Worm (Caenorhabditis elegans) whole organism, L1 larva: Measurements from ENCODE around the gene fipr-11.

ENCODE experiments used
- C16A3.4 ChIP-seq: fragments of 150-350 bp; optimal IDR thresholded peaks from 2 replicates; lab custom pipeline; 2014; ENCODE audit warnings: missing biosample characterization, missing genetic modification characterization
- C34B4.2 ChIP-seq: sonication (generic microtip); optimal IDR thresholded peaks from 2 replicates; lab custom pipeline; 2017; ENCODE audit warnings: mild to moderate bottlenecking, missing genetic modification characterization, missing compliant biosample characterization
- Y116A8C.19 ChIP-seq: sonication (generic microtip); optimal IDR thresholded peaks from 2 replicates; lab custom pipeline; 2016; ENCODE audit warnings: missing compliant biosample characterization, missing genetic modification characterization, borderline replicate concordance
- aha-1 ChIP-seq: fragments of 150-350 bp; optimal IDR thresholded peaks from 2 replicates; lab custom pipeline; 2014; ENCODE audit warnings: missing biosample characterization, missing genetic modification characterization
- aly-2 ChIP-seq: fragments of 150-350 bp; optimal IDR thresholded peaks from 2 replicates; lab custom pipeline; 2014; ENCODE audit warnings: missing biosample characterization, missing genetic modification characterization
- blmp-1 ChIP-seq: fragments of 150-350 bp; optimal IDR thresholded peaks from 2 replicates; lab custom pipeline; 2014; ENCODE audit warnings: missing biosample characterization, missing genetic modification characterization
- ceh-63 ChIP-seq: fragments of 200-800 bp; sonication (Bioruptor generic); optimal IDR thresholded peaks from 2 replicates; lab custom pipeline; 2018; ENCODE audit warnings: mild to moderate bottlenecking, missing genetic modification characterization, missing compliant biosample characterization
- ceh-82 ChIP-seq, 3 experiments: fragments of 150-350 bp in 1 of 3; sonication (generic microtip) in 2 of 3; optimal IDR thresholded peaks; 2 replicates each; lab custom pipeline; 2014 to 2017; ENCODE audit warnings: missing biosample characterization in 3 of 3, missing genetic modification characterization in 3 of 3
- dpl-1 ChIP-seq, 3 experiments: fragments of 150-350 bp in 2 of 3; sonication (generic microtip) in 1 of 3; optimal IDR thresholded peaks; 2 replicates each; lab custom pipeline; 2014 to 2017; ENCODE audit warnings: missing biosample characterization in 3 of 3, missing genetic modification characterization in 3 of 3, missing genetic modification reagents in 3 of 3
- efl-1 ChIP-seq, 4 experiments: fragments of 150-350 bp; optimal IDR thresholded peaks in 3 of 4; peaks in 1 of 4; 1 replicate in 1 of 4; 2 replicates in 3 of 4; lab custom pipeline; 2014; ENCODE audit warnings: missing biosample characterization in 2 of 4, missing genetic modification characterization in 2 of 4, missing genetic modification reagents in 2 of 4
- elt-2 ChIP-seq: sonication (generic microtip); optimal IDR thresholded peaks from 2 replicates; lab custom pipeline; 2016; ENCODE audit warnings: missing genetic modification characterization, mild to moderate bottlenecking, inconsistent platforms, missing compliant biosample characterization, missing genetic modification reagents
- fkh-4 ChIP-seq: sonication (generic microtip); optimal IDR thresholded peaks from 2 replicates; lab custom pipeline; 2016; ENCODE audit warnings: missing compliant biosample characterization, missing genetic modification characterization, borderline replicate concordance
- hlh-4 ChIP-seq: sonication (generic microtip); optimal IDR thresholded peaks from 2 replicates; lab custom pipeline; 2016; ENCODE audit warnings: mild to moderate bottlenecking, missing genetic modification characterization, missing compliant biosample characterization
- irx-1 ChIP-seq: sonication (generic microtip); optimal IDR thresholded peaks from 2 replicates; lab custom pipeline; 2016; ENCODE audit warnings: missing genetic modification characterization, missing compliant biosample characterization
- isw-1 ChIP-seq: fragments of 200-800 bp; sonication (Bioruptor generic); IDR thresholded peaks from 2 replicates; pipeline ENCODE4 v1.3.6; 2022; ENCODE audit warnings: missing genetic modification characterization, missing compliant biosample characterization
- jun-1 ChIP-seq: fragments of 150-350 bp; optimal IDR thresholded peaks from 2 replicates; lab custom pipeline; 2014; ENCODE audit warnings: missing biosample characterization, missing genetic modification reagents, missing genetic modification characterization
- lin-15B ChIP-seq: fragments of 150-350 bp; sonication (generic microtip); optimal IDR thresholded peaks from 3 replicates; lab custom pipeline; 2014; ENCODE audit warnings: missing biosample characterization, missing genetic modification characterization
- lin-39 ChIP-seq: fragments of 150-350 bp; optimal IDR thresholded peaks from 2 replicates; lab custom pipeline; 2014; ENCODE audit warnings: missing biosample characterization, missing genetic modification reagents, missing genetic modification characterization
- lsy-2 ChIP-seq, 2 experiments: fragments of 150-350 bp; optimal IDR thresholded peaks; 2 replicates each; lab custom pipeline; 2014; ENCODE audit warnings: missing biosample characterization in 2 of 2, missing genetic modification characterization in 2 of 2
- mab-9 ChIP-seq: fragments of 200-800 bp; sonication (Bioruptor generic); IDR thresholded peaks from 2 replicates; pipeline ENCODE4 v1.3.6; 2022; ENCODE audit warnings: missing genetic modification reagents, missing genetic modification characterization, missing compliant biosample characterization
- nhr-19 ChIP-seq: fragments of 200-800 bp; sonication (Bioruptor generic); conservative IDR thresholded peaks from 2 replicates; pipeline ENCODE4 v1.3.6; 2022; ENCODE audit warnings: missing genetic modification characterization, missing compliant biosample characterization
- nhr-28 ChIP-seq: fragments of 150-350 bp; optimal IDR thresholded peaks from 2 replicates; lab custom pipeline; 2014; ENCODE audit warnings: missing biosample characterization, missing genetic modification characterization
- nhr-47 ChIP-seq: sonication (generic microtip); optimal IDR thresholded peaks from 2 replicates; lab custom pipeline; 2016; ENCODE audit warnings: mild to moderate bottlenecking, missing genetic modification characterization, moderate library complexity, missing compliant biosample characterization
- nhr-71 ChIP-seq: sonication (generic microtip); optimal IDR thresholded peaks from 2 replicates; lab custom pipeline; 2016; ENCODE audit warnings: mild to moderate bottlenecking, missing genetic modification characterization, moderate library complexity, missing compliant biosample characterization
- nhr-85 ChIP-seq: sonication (generic microtip); peaks from one replicate; lab custom pipeline; 2016; ENCODE audit warnings: missing genetic modification characterization, inconsistent platforms, missing compliant biosample characterization
- nhr-90 ChIP-seq: sonication (generic microtip); optimal IDR thresholded peaks from 2 replicates; lab custom pipeline; 2016; ENCODE audit warnings: mild to moderate bottlenecking, missing genetic modification characterization, missing compliant biosample characterization; ENCODE audit not compliant: poor library complexity
- pag-3 ChIP-seq: sonication (generic microtip); optimal IDR thresholded peaks from 2 replicates; lab custom pipeline; 2017; ENCODE audit warnings: missing genetic modification characterization, mild to moderate bottlenecking, missing compliant biosample characterization, antibody characterized with exemption, borderline replicate concordance; ENCODE audit not compliant: insufficient read depth
- snpc-4 ChIP-seq: fragments of 150-350 bp; optimal IDR thresholded peaks from 2 replicates; lab custom pipeline; 2014; ENCODE audit warnings: missing biosample characterization, missing genetic modification characterization
- snu-23 ChIP-seq: sonication (generic microtip); optimal IDR thresholded peaks from 2 replicates; lab custom pipeline; 2016; ENCODE audit warnings: missing genetic modification characterization, missing compliant biosample characterization
- sptf-1 ChIP-seq: fragments of 150-350 bp; optimal IDR thresholded peaks from 2 replicates; lab custom pipeline; 2014; ENCODE audit warnings: missing biosample characterization, missing genetic modification characterization
- tlp-1 ChIP-seq: fragments of 150-350 bp; optimal IDR thresholded peaks from 2 replicates; lab custom pipeline; 2014; ENCODE audit warnings: missing biosample characterization, missing genetic modification characterization
- unc-130 ChIP-seq: fragments of 150-350 bp; optimal IDR thresholded peaks from 2 replicates; lab custom pipeline; 2017; ENCODE audit warnings: missing biosample characterization, missing genetic modification characterization, inconsistent platforms
- unc-62 ChIP-seq: fragments of 150-350 bp; optimal IDR thresholded peaks from 2 replicates; lab custom pipeline; 2014; ENCODE audit warnings: missing biosample characterization, missing genetic modification reagents, missing genetic modification characterization
- unc-86 ChIP-seq: sonication (generic microtip); optimal IDR thresholded peaks from 2 replicates; lab custom pipeline; 2016; ENCODE audit warnings: missing genetic modification characterization, missing compliant biosample characterization
- xbp-1 ChIP-seq: sonication (generic microtip); optimal IDR thresholded peaks from 2 replicates; lab custom pipeline; 2016; ENCODE audit warnings: missing genetic modification characterization, missing compliant biosample characterization
- ztf-11 ChIP-seq, 2 experiments: sonication (generic microtip); optimal IDR thresholded peaks; 2 replicates each; lab custom pipeline; 2016 to 2017; ENCODE audit warnings: missing genetic modification characterization in 2 of 2, missing biosample characterization in 1 of 2, missing compliant biosample characterization in 1 of 2

The fipr-11 gene

DNA sequence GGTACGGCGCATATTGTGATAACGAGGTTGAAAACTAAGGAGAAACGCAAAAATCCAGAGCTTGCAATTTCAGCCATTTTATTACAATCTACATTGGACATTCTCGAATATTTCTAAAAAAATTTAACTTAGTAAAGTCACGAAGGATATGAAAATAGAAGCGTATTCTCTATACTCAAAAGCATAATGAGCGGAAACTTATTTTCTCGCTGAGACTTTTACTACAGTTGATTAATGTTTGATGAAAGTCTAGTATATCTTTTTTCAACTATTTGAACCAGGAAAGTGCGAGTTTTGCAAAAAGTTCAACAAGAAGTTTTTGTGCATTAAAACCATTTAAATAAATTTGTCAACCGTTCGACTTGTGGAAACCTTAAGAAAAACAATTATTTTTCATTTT, 34.7 kb downstream of the fipr-11 start, which contains the start of gene srab-18:
Gene srab-18 (minus strand): TSS at position 101 of the 400 bp plus-strand sequence.
- no peak for TF ChIP-seq unc-86 (tag; lab: Kevin White, UChicago)
- TF ChIP-seq lin-39 (tag; lab: Kevin White, UChicago) = no peak
- no peak for TF ChIP-seq sptf-1 (tag; lab: Kevin White, UChicago)
- TF ChIP-seq lin-15B (tag; lab: Kevin White, UChicago) = no peak
- TF ChIP-seq irx-1 (tag; lab: Kevin White, UChicago) = no peak
- TF ChIP-seq pag-3 (tag; lab: Kevin White, UChicago) = no peak
- no peak for TF ChIP-seq isw-1 (GFP tag; lab: Robert Waterston, UW)
- TF ChIP-seq nhr-28 = no peak
- no peak for TF ChIP-seq snpc-4 (tag; lab: Kevin White, UChicago)
- no peak for TF ChIP-seq ztf-11 (tag; optimal IDR thresholded peaks at IDR 0.05; lab: Kevin White, UChicago)
- TF ChIP-seq Y116A8C.19 (tag; lab: Kevin White, UChicago) = no peak
- no peak for TF ChIP-seq mab-9 (GFP tag; lab: Robert Waterston, UW)
- TF ChIP-seq nhr-47 (tag; lab: Kevin White, UChicago) = no peak
- TF ChIP-seq unc-62 = no peak

ce11 chrV:9868311-9868710, 37.7 kb downstream of the fipr-11 start, which contains the start of gene srab-17:
Gene srab-17, minus strand, starts transcription at chrV:9868411.
- TF ChIP-seq hlh-4 (tag; lab: Kevin White, UChicago) (no peak), fkh-4 (tag; lab: Kevin White, UChicago) (no peak), xbp-1 (tag; lab: Kevin White, UChicago) (no peak), ztf-11 (tag; optimal IDR thresholded peaks at IDR 0.05; lab: Kevin White, UChicago) (no peak), elt-2 (tag; lab: Kevin White, UChicago) (no peak), nhr-90 (tag; lab: Kevin White, UChicago) (no peak), ceh-63 (GFP tag; lab: Kevin White, UChicago) (no peak)

- TF ChIP-seq blmp-1 (tag; lab: Kevin White, UChicago) (peak; percentile 25), lsy-2 (tag; optimal IDR thresholded peaks at IDR 0.05; lab: Kevin White, UChicago) (peak; percentile 66 to 70), mab-9 (GFP tag; lab: Robert Waterston, UW) (no peak), snu-23 (GFP tag; lab: Kevin White, UChicago) (no peak), aha-1 (no peak), unc-62 (no peak), xbp-1 (tag; lab: Kevin White, UChicago) (peak; percentile 99), nhr-71 (tag; lab: Kevin White, UChicago) (no peak), tlp-1 (tag; lab: Kevin White, UChicago) (no peak), ceh-82 (tag; optimal IDR thresholded peaks at IDR 0.05; lab: Kevin White, UChicago) (no peak), unc-130 (tag; lab: Kevin White, UChicago) (no peak), C34B4.2 (tag; lab: Kevin White, UChicago) (no peak), C16A3.4 (tag; lab: Kevin White, UChicago) (no peak), nhr-28 (no peak), pag-3 (tag; lab: Kevin White, UChicago) (no peak), ceh-63 (GFP tag; lab: Kevin White, UChicago) (no peak), nhr-85 (tag; lab: Kevin White, UChicago) (no peak), dpl-1 (GFP tag; optimal IDR thresholded peaks at IDR 0.05; lab: Kevin White, UChicago) (no peak), aly-2 (tag; lab: Kevin White, UChicago) (no peak)
These were observed 45.7 kb downstream of the fipr-11 start for ce11 chrV:9860337-9860736.

- TF ChIP-seq lin-15B (tag; lab: Kevin White, UChicago) = no peak
- TF ChIP-seq nhr-19 (GFP tag; lab: Robert Waterston, UW) = no peak
- no peak for TF ChIP-seq efl-1 (optimal IDR thresholded peaks at IDR 0.05; lab: Kevin White, UChicago)
- TF ChIP-seq efl-1 (GFP tag; optimal IDR thresholded peaks at IDR 0.05 in 1 of 2; lab: Kevin White, UChicago) = peak in 1 of 2 experiments; percentile 47
- TF ChIP-seq jun-1 (tag; lab: Kevin White, UChicago) = no peak
These were observed 46.2 kb downstream of the fipr-11 start, which contains the start of gene lsy-12 for ce11 chrV:9859863-9860262. Gene lsy-12, minus strand, starts transcription at chrV:9859963.
